Worm (Caenorhabditis elegans) whole organism, mixed stage, embryonic: Measurements from ENCODE around the gene btb-10.

ENCODE experiments used
- bed-3 ChIP-seq: fragments of 200-800 bp; sonication (Bioruptor generic); optimal IDR thresholded peaks from 3 replicates; lab custom pipeline; 2018; ENCODE audit warnings: mild to moderate bottlenecking, missing genetic modification characterization, moderate library complexity, missing compliant biosample characterization
- nhr-237 ChIP-seq: fragments of 150-350 bp; optimal IDR thresholded peaks from 2 replicates; lab custom pipeline; 2014; ENCODE audit warnings: missing biosample characterization, missing genetic modification characterization
- nhr-28 ChIP-seq: fragments of 150-350 bp; optimal IDR thresholded peaks from 2 replicates; lab custom pipeline; 2014; ENCODE audit warnings: missing biosample characterization, missing genetic modification characterization
- pha-4 ChIP-seq: fragments of 150-350 bp; optimal IDR thresholded peaks from 2 replicates; lab custom pipeline; 2018; ENCODE audit warnings: missing biosample characterization, missing genetic modification reagents, missing genetic modification characterization
- unc-120 ChIP-seq: sonication (generic microtip); optimal IDR thresholded peaks from 2 replicates; lab custom pipeline; 2017; ENCODE audit warnings: missing genetic modification characterization, missing compliant biosample characterization; ENCODE audit not compliant: poor library complexity, severe bottlenecking
- unc-62 ChIP-seq: fragments of 150-350 bp; optimal IDR thresholded peaks from 2 replicates; lab custom pipeline; 2014; ENCODE audit warnings: missing biosample characterization, missing genetic modification reagents, missing genetic modification characterization

ce11 chrII:1056844-1057243 lies 3.8 kb downstream of the btb-10 start:
- no peak for TF ChIP-seq pha-4 (tag; lab: Kevin White, UChicago)
- TF ChIP-seq unc-120 (tag; lab: Kevin White, UChicago) = no peak
- TF ChIP-seq bed-3 (GFP tag; lab: Kevin White, UChicago) = no peak
- no peak for TF ChIP-seq nhr-28 (tag; lab: Kevin White, UChicago)
- TF ChIP-seq nhr-237 (tag; lab: Kevin White, UChicago) = no peak
- no peak for TF ChIP-seq unc-62 (GFP tag; lab: Kevin White, UChicago)
